Worm (Caenorhabditis elegans) whole organism, young adult: ENCODE measurements around the gene str-211.

Source experiments
- B0035.1 ChIP-seq: sonication (generic microtip); optimal IDR thresholded peaks from 2 replicates; lab custom pipeline; 2016; ENCODE audit warnings: missing genetic modification characterization, mild to moderate bottlenecking, missing compliant biosample characterization, missing genotype, missing genetic modification reagents
- D2030.7 ChIP-seq: fragments of 200-800 bp; sonication (Bioruptor generic); IDR thresholded peaks from 2 replicates; pipeline ENCODE4 v1.3.6; 2022; ENCODE audit warnings: missing genetic modification reagents, missing genetic modification characterization, missing compliant biosample characterization
- F22D6.2 ChIP-seq: sonication (generic microtip); optimal IDR thresholded peaks from 2 replicates; lab custom pipeline; 2016; ENCODE audit warnings: mild to moderate bottlenecking, missing genetic modification characterization, missing compliant biosample characterization
- F52B5.7 ChIP-seq: sonication (generic microtip); optimal IDR thresholded peaks from 2 replicates; lab custom pipeline; 2016; ENCODE audit warnings: mild to moderate bottlenecking, missing genetic modification characterization, missing compliant biosample characterization
- F55B11.4 ChIP-seq: sonication (generic microtip); optimal IDR thresholded peaks from 2 replicates; lab custom pipeline; 2016; ENCODE audit warnings: missing compliant biosample characterization, missing genetic modification characterization, borderline replicate concordance; ENCODE audit not compliant: insufficient read depth
- F57C9.4 ChIP-seq: sonication (generic microtip); optimal IDR thresholded peaks from 2 replicates; lab custom pipeline; 2017; ENCODE audit warnings: mild to moderate bottlenecking, missing genetic modification characterization, missing compliant biosample characterization
- T26A5.8 ChIP-seq: sonication (generic microtip); optimal IDR thresholded peaks from 2 replicates; lab custom pipeline; 2016; ENCODE audit warnings: missing genetic modification characterization, missing compliant biosample characterization
- Y79H2A.3 ChIP-seq: fragments of 200-800 bp; sonication (Bioruptor generic); conservative IDR thresholded peaks from 2 replicates; pipeline ENCODE4 v1.3.6; 2022; ENCODE audit warnings: missing genetic modification reagents, missing genetic modification characterization, missing compliant biosample characterization
- aptf-2 ChIP-seq: fragments of 200-800 bp; sonication (Bioruptor generic); conservative IDR thresholded peaks from 2 replicates; pipeline ENCODE4 v1.3.6; 2022; ENCODE audit warnings: missing genetic modification reagents, missing genetic modification characterization, missing compliant biosample characterization
- attf-5 ChIP-seq: fragments of 200-800 bp; sonication (Bioruptor generic); optimal IDR thresholded peaks from 2 replicates; lab custom pipeline; 2018; ENCODE audit warnings: mild to moderate bottlenecking, missing genetic modification characterization, missing compliant biosample characterization
- cebp-1 ChIP-seq, 2 experiments: fragments of 200-800 bp in 1 of 2; sonication (Bioruptor generic) in 1 of 2; sonication (generic microtip) in 1 of 2; IDR thresholded peaks in 1 of 2; optimal IDR thresholded peaks in 1 of 2; 2 replicates each; pipeline versions ENCODE4 v1.3.6 to Lab custom; 2017 to 2022; ENCODE audit warnings: missing compliant biosample characterization in 2 of 2, missing genetic modification characterization in 2 of 2, mild to moderate bottlenecking in 1 of 2, missing genetic modification reagents in 1 of 2, moderate library complexity in 1 of 2
- ceh-27 ChIP-seq: fragments of 200-800 bp; sonication (Bioruptor generic); optimal IDR thresholded peaks from 2 replicates; lab custom pipeline; 2018; ENCODE audit warnings: mild to moderate bottlenecking, missing genetic modification characterization, moderate library complexity, missing compliant biosample characterization
- chd-7 ChIP-seq: sonication (generic microtip); optimal IDR thresholded peaks from 2 replicates; lab custom pipeline; 2016; ENCODE audit warnings: mild to moderate bottlenecking, missing genetic modification characterization, moderate library complexity, missing compliant biosample characterization
- die-1 ChIP-seq: sonication (generic microtip); optimal IDR thresholded peaks from 2 replicates; lab custom pipeline; 2016; ENCODE audit warnings: missing genotype, mild to moderate bottlenecking, missing genetic modification characterization, missing compliant biosample characterization
- dpff-1 ChIP-seq: sonication (generic microtip); optimal IDR thresholded peaks from 2 replicates; lab custom pipeline; 2017; ENCODE audit warnings: mild to moderate bottlenecking, missing genetic modification characterization, missing compliant biosample characterization
- egrh-3 ChIP-seq: fragments of 200-800 bp; sonication (Bioruptor generic); IDR thresholded peaks from 2 replicates; pipeline ENCODE4 v1.3.6; 2022; ENCODE audit warnings: missing genetic modification reagents, missing genetic modification characterization, missing compliant biosample characterization
- fkh-3 ChIP-seq: sonication (generic microtip); optimal IDR thresholded peaks from 2 replicates; lab custom pipeline; 2016; ENCODE audit warnings: mild to moderate bottlenecking, missing genetic modification characterization, missing compliant biosample characterization
- him-1 ChIP-seq: sonication (generic microtip); optimal IDR thresholded peaks from 2 replicates; lab custom pipeline; 2016; ENCODE audit warnings: missing genotype, missing genetic modification reagents, missing genetic modification characterization, missing compliant biosample characterization
- hmg-1.2 ChIP-seq: fragments of 200-800 bp; sonication (Bioruptor generic); IDR thresholded peaks from 2 replicates; pipeline ENCODE4 v1.3.6; 2022; ENCODE audit warnings: missing genetic modification reagents, missing genetic modification characterization, missing compliant biosample characterization
- hmg-20 ChIP-seq: fragments of 200-800 bp; sonication (Bioruptor generic); IDR thresholded peaks from 2 replicates; pipeline ENCODE4 v1.3.6; 2022; ENCODE audit warnings: missing genetic modification reagents, missing genetic modification characterization, missing compliant biosample characterization
- hsf-1 ChIP-seq: fragments of 200-800 bp; sonication (Bioruptor generic); IDR thresholded peaks from 2 replicates; pipeline ENCODE4 v1.3.6; 2022; ENCODE audit warnings: missing genetic modification reagents, missing genetic modification characterization, missing compliant biosample characterization
- lag-1 ChIP-seq: fragments of 200-800 bp; sonication (Bioruptor generic); IDR thresholded peaks from 2 replicates; pipeline ENCODE4 v1.3.6; 2022; ENCODE audit warnings: missing genetic modification reagents, missing genetic modification characterization, missing compliant biosample characterization
- lir-1 ChIP-seq: fragments of 200-800 bp; sonication (Bioruptor generic); conservative IDR thresholded peaks from 2 replicates; pipeline ENCODE4 v1.3.6; 2022; ENCODE audit warnings: missing genetic modification reagents, missing genetic modification characterization, missing compliant biosample characterization
- madf-8 ChIP-seq: fragments of 200-800 bp; sonication (Bioruptor generic); conservative IDR thresholded peaks from 2 replicates; pipeline ENCODE4 v1.3.6; 2022; ENCODE audit warnings: missing genetic modification reagents, missing genetic modification characterization, missing compliant biosample characterization
- mcd-1 ChIP-seq: fragments of 200-800 bp; sonication (Bioruptor generic); IDR thresholded peaks from 2 replicates; pipeline ENCODE4 v1.3.6; 2022; ENCODE audit warnings: missing genetic modification reagents, missing genetic modification characterization, missing compliant biosample characterization
- mxl-1 ChIP-seq: sonication (generic microtip); optimal IDR thresholded peaks from 2 replicates; lab custom pipeline; 2016; ENCODE audit warnings: missing genetic modification characterization, missing compliant biosample characterization
- nfya-2 ChIP-seq: fragments of 200-800 bp; sonication (Bioruptor generic); IDR thresholded peaks from 2 replicates; pipeline ENCODE4 v1.3.6; 2022; ENCODE audit warnings: missing genetic modification reagents, missing genetic modification characterization, missing compliant biosample characterization
- nfyb-1 ChIP-seq: fragments of 200-800 bp; sonication (Bioruptor generic); IDR thresholded peaks from 2 replicates; pipeline ENCODE4 v1.3.6; 2022; ENCODE audit warnings: missing genetic modification reagents, missing genetic modification characterization, missing compliant biosample characterization
- nhr-120 ChIP-seq: fragments of 200-800 bp; sonication (Bioruptor generic); IDR thresholded peaks from 2 replicates; pipeline ENCODE4 v1.3.6; 2022; ENCODE audit warnings: missing genetic modification characterization, missing compliant biosample characterization
- nhr-27 ChIP-seq: fragments of 200-800 bp; sonication (Bioruptor generic); optimal IDR thresholded peaks from 2 replicates; lab custom pipeline; 2018; ENCODE audit warnings: mild to moderate bottlenecking, missing genetic modification characterization, moderate library complexity, missing compliant biosample characterization
- nhr-80 ChIP-seq: sonication (generic microtip); optimal IDR thresholded peaks from 2 replicates; lab custom pipeline; 2016; ENCODE audit warnings: missing genetic modification characterization, missing compliant biosample characterization
- nhr-90 ChIP-seq: sonication (generic microtip); optimal IDR thresholded peaks from 2 replicates; lab custom pipeline; 2016; ENCODE audit warnings: missing genotype, mild to moderate bottlenecking, missing genetic modification characterization, missing compliant biosample characterization
- pha-4 ChIP-seq: fragments of 150-350 bp; sonication (generic microtip); optimal IDR thresholded peaks from 2 replicates; lab custom pipeline; 2014; ENCODE audit warnings: missing biosample characterization, missing genetic modification reagents, missing genetic modification characterization
- rcor-1 ChIP-seq: fragments of 200-800 bp; sonication (Bioruptor generic); IDR thresholded peaks from 2 replicates; pipeline ENCODE4 v1.3.6; 2022; ENCODE audit warnings: missing genetic modification reagents, missing genetic modification characterization, missing compliant biosample characterization
- sea-2 ChIP-seq: fragments of 200-800 bp; sonication (Bioruptor generic); IDR thresholded peaks from 2 replicates; pipeline ENCODE4 v1.3.6; 2022; ENCODE audit warnings: missing genetic modification characterization, missing compliant biosample characterization
- snpc-1.3 ChIP-seq: sonication (generic microtip); optimal IDR thresholded peaks from 2 replicates; lab custom pipeline; 2017; ENCODE audit warnings: missing genetic modification characterization, mild to moderate bottlenecking, missing compliant biosample characterization, antibody characterized with exemption, moderate library complexity, missing genotype, missing genetic modification reagents; ENCODE audit not compliant: insufficient read depth
- sptf-2 ChIP-seq: fragments of 200-800 bp; sonication (Bioruptor generic); optimal IDR thresholded peaks from 2 replicates; lab custom pipeline; 2018; ENCODE audit warnings: mild to moderate bottlenecking, missing genetic modification characterization, missing compliant biosample characterization
- tbx-9 ChIP-seq: sonication (generic microtip); optimal IDR thresholded peaks from 2 replicates; lab custom pipeline; 2016; ENCODE audit warnings: borderline replicate concordance, missing genetic modification characterization, inconsistent platforms, missing compliant biosample characterization
- tlf-1 ChIP-seq: fragments of 200-800 bp; sonication (Bioruptor generic); optimal IDR thresholded peaks from 2 replicates; lab custom pipeline; 2018; ENCODE audit warnings: mild to moderate bottlenecking, missing genetic modification characterization, missing compliant biosample characterization
- unc-62 ChIP-seq: fragments of 150-350 bp; optimal IDR thresholded peaks from 2 replicates; lab custom pipeline; 2014; ENCODE audit warnings: missing biosample characterization, missing genetic modification reagents, missing genetic modification characterization
- ztf-26 ChIP-seq: sonication (generic microtip); optimal IDR thresholded peaks from 2 replicates; lab custom pipeline; 2017; ENCODE audit warnings: missing genetic modification characterization, missing compliant biosample characterization

Gene str-211

DNA sequence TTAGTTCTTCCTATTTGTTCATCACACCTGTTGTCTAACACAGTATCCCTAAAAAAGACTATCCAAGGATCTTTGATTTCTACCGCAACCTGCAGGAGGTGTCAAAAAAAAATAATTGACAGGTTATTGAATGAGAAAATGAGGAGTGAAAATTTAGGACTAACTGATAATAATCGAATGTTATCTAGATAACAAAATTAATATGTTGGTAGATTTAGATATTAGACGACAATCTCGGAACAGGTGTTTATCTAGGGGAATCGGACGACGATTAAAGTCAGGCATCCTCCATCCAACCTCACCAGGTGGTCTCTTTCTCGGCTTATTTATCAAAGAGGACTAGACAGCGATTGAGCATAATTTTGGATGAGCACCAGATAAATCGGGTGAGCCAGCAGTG, 24.7 kb upstream of the str-211 start:
- no peak for TF ChIP-seq lir-1
- no peak for TF ChIP-seq F55B11.4
- TF ChIP-seq nhr-80 (tag; lab: Kevin White, UChicago), result peak; percentile 6
- no peak for TF ChIP-seq sea-2 (GFP tag; lab: Robert Waterston, UW)

DNA sequence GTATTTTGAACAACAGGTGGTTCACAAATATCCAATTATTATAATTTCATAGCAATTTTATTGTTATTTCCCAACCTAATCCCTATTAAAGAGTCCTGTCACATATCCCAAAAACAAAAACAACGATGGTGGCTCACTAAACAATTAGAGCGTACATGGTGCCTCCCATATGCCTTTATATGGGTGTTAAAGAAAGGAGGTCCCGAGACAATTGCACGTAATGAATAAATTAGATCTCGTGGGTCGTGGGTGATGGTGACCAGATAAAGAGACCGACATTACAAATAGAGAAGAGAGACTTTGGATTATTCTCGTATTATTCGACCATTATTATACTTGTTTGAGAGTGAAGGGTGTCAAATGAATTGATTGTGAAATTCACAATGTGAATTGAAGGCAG, 23.1 kb upstream of the str-211 start:
- TF ChIP-seq F22D6.2 (tag; lab: Kevin White, UChicago) (no peak), lir-1 (no peak), B0035.1 (no peak), Y79H2A.3 (GFP tag; lab: Robert Waterston, UW) (no peak), F52B5.7 (tag; lab: Kevin White, UChicago) (no peak), F57C9.4 (tag; lab: Kevin White, UChicago) (no peak), aptf-2 (GFP tag; lab: Robert Waterston, UW) (no peak)

DNA sequence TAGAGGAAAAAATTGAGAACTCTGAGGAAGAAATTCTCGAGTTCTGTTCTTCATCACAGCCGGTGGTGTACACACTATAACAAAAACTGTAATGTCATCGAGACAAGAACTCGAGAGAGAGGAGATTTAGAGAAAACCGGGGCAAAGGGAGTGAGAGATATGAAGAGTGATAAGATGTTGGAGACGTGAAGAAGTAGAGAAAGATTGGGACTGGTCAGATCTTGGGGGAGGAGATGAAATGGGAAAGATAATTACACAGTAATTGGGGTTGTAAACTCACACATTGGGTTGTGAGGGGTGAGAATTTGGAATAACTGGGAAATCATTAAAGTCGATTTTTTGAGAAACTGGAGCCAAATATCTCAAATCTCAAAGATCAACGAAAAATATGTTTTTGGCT, 21.7 kb upstream of the str-211 start:
- no peak for TF ChIP-seq nhr-90 (tag; lab: Kevin White, UChicago)
- TF ChIP-seq nhr-120 (GFP tag; lab: Robert Waterston, UW), result no peak
- no peak for TF ChIP-seq unc-62 (GFP tag; lab: Kevin White, UChicago)
- no peak for TF ChIP-seq dpff-1 (tag; lab: Kevin White, UChicago)
- TF ChIP-seq hmg-1.2 (GFP tag; lab: Robert Waterston, UW), result no peak
- TF ChIP-seq tlf-1 (GFP tag; lab: Kevin White, UChicago), result no peak
- TF ChIP-seq T26A5.8 (tag; lab: Kevin White, UChicago), result no peak
- no peak for TF ChIP-seq attf-5
- TF ChIP-seq egrh-3 (GFP tag; lab: Robert Waterston, UW), result no peak
- TF ChIP-seq, all 124 proteins: peak for 0

DNA sequence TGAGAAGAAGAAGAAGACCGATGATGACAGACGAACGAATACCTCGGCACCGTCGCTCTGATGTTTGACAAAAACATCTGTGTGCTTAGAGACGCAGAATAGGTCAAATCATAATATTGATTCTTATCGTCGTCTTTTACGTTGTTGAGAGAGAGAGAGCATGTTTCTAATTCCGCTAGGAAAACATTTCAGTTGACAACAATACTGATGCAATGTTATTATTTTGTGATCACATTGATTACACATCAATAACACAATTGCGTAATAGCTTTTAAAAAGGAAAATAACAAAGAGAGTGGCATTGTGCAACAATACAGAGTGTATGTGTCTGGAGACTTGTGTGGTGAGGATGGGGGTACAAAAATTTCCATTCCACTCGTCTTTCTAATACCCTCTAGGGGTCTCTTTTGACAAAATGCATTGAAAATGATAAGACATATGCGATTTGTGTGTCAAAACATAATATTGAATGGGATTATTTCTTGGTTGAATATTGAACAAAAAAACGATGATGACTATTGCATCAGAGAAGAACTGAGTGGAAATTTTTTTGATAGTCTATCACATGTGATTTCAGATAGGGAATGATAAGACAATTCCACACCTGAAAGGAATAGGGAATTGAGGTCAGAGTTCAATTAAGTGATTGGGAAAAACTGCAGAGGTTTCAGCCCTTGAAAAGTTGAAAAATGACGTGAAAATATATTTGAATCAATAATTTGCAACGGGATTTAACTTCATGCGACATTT, 20.7 kb upstream of the str-211 start:
- TF ChIP-seq F22D6.2 (tag; lab: Kevin White, UChicago), result no peak
- TF ChIP-seq cebp-1 (GFP tag; IDR thresholded peaks at IDR 0.05; lab: Robert Waterston, UW), result peak; percentile 37; the same call in 1 of the 2 replicates
- peak; percentile 48 for TF ChIP-seq cebp-1 (tag; optimal IDR thresholded peaks at IDR 0.05; lab: Kevin White, UChicago)
- no peak for TF ChIP-seq hmg-20
- TF ChIP-seq nhr-120 (GFP tag; lab: Robert Waterston, UW), result no peak
- peak; percentile 53 for TF ChIP-seq nhr-80 (tag; lab: Kevin White, UChicago)
- no peak for TF ChIP-seq die-1 (tag; lab: Kevin White, UChicago)
- TF ChIP-seq pha-4, result no peak
- TF ChIP-seq lag-1, result no peak
- TF ChIP-seq mxl-1, result no peak

DNA sequence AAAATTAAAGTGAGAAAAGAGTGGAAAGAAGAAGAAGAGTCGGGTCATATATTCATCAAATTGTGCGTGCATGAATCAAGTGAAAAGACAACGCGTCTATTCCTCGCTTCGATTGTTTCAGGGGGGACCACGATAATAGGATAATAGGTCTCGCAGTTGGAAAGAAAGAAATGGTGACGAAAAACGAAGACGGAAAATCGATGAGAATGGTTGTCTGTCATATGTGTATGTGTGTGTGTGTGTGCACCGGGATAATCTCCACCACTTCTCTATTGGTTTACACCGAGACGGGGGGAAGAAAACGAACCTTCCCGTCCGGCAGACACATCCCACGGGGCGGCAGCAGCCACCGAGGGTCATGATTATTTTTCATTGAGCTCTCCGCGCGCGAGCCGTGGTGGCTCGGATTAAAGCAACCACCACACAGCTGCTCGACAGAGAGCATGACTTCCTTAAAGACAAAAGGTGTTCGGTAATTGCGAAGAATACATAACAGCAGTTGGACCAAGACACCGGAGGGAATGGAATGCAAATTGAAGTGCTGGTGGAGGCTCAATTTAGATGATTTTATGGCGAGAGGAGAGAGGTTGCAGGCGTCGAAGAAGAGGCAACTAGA, 20.0 kb upstream of the str-211 start:
- TF ChIP-seq mcd-1 (GFP tag; lab: Robert Waterston, UW) (no peak), him-1 (tag; lab: Kevin White, UChicago) (no peak), madf-8 (GFP tag; lab: Robert Waterston, UW) (no peak), chd-7 (tag; lab: Kevin White, UChicago) (peak; percentile 20), ztf-26 (no peak), nhr-120 (GFP tag; lab: Robert Waterston, UW) (no peak), rcor-1 (no peak), ceh-27 (GFP tag; lab: Kevin White, UChicago) (no peak), tbx-9 (tag; lab: Kevin White, UChicago) (no peak), sptf-2 (GFP tag; lab: Kevin White, UChicago) (no peak), nhr-27 (tag; lab: Kevin White, UChicago) (no peak), nfya-2 (GFP tag; lab: Robert Waterston, UW) (no peak), hsf-1 (no peak), snpc-1.3 (tag; lab: Kevin White, UChicago) (no peak), D2030.7 (GFP tag; lab: Robert Waterston, UW) (no peak), nfyb-1 (GFP tag; lab: Robert Waterston, UW) (0 out of 2 replicates have a peak, but pooled peaks have one; percentile 25), fkh-3 (tag; lab: Kevin White, UChicago) (no peak)
